Fruit fly (Drosophila melanogaster) whole organism, embryonic: ENCODE results near the gene CG43880.

Experiments used
- Awh ChIP-seq: fragments of 200-800 bp; sonication (Bioruptor generic); IDR thresholded peaks from 2 replicates; pipeline ENCODE4, ENCODE4 v1.3.6; 2022; ENCODE audit warnings: missing biosample characterization, missing genetic modification characterization
- BEAF-32 ChIP-seq: fragments of 200-800 bp; sonication (Bioruptor generic); optimal IDR thresholded peaks from 3 replicates; lab custom pipeline; 2017; ENCODE audit warnings: missing biosample characterization, missing genetic modification characterization, mild to moderate bottlenecking, moderate library complexity, missing genetic modification reagents
- CG10274 ChIP-seq: fragments of 200-800 bp; sonication (Bioruptor generic); optimal IDR thresholded peaks from 3 replicates; lab custom pipeline; 2017; ENCODE audit warnings: missing biosample characterization, mild to moderate bottlenecking, missing genetic modification characterization
- CG10366 ChIP-seq: fragments of 200-800 bp; sonication (Bioruptor generic); IDR thresholded peaks from 2 replicates; pipeline ENCODE4 v1.3.6; 2022; ENCODE audit warnings: missing biosample characterization, missing genetic modification characterization
- CG11247 ChIP-seq: fragments of 200-800 bp; sonication (Bioruptor generic); IDR thresholded peaks from 2 replicates; pipeline ENCODE4 v1.3.6; 2022; ENCODE audit warnings: missing biosample characterization, missing genetic modification characterization
- CG12744 ChIP-seq: fragments of 200-800 bp; sonication (Bioruptor generic); optimal IDR thresholded peaks from 2 replicates; lab custom pipeline; 2016; ENCODE audit warnings: missing biosample characterization, missing genetic modification characterization
- CG1529 ChIP-seq: fragments of 200-800 bp; sonication (Bioruptor generic); optimal IDR thresholded peaks from 3 replicates; lab custom pipeline; 2018; ENCODE audit warnings: missing biosample characterization, missing genetic modification characterization
- CG2116 ChIP-seq: fragments of 200-800 bp; sonication (Bioruptor generic); optimal IDR thresholded peaks from 3 replicates; lab custom pipeline; 2018; ENCODE audit warnings: missing biosample characterization, mild to moderate bottlenecking, missing genetic modification characterization
- CG2712 ChIP-seq: fragments of 200-800 bp; optimal IDR thresholded peaks from 3 replicates; lab custom pipeline; 2019; ENCODE audit warnings: missing biosample characterization, mild to moderate bottlenecking, missing genetic modification characterization, moderate library complexity
- CG33213 ChIP-seq: fragments of 200-800 bp; sonication (Bioruptor generic); optimal IDR thresholded peaks from 3 replicates; lab custom pipeline; 2016; ENCODE audit warnings: missing biosample characterization, missing genetic modification characterization
- CG3838 ChIP-seq: fragments of 200-800 bp; sonication (Bioruptor generic); optimal IDR thresholded peaks from 3 replicates; lab custom pipeline; 2016; ENCODE audit warnings: missing biosample characterization, missing genetic modification characterization
- CG42726 ChIP-seq: fragments of 200-800 bp; sonication (Bioruptor generic); IDR thresholded peaks from 2 replicates; pipeline ENCODE4 v1.3.6; 2022; ENCODE audit warnings: missing biosample characterization, missing genetic modification characterization; ENCODE audit not compliant: partially characterized antibody
- CG4360 ChIP-seq: fragments of 200-800 bp; sonication (Bioruptor generic); IDR thresholded peaks from 2 replicates; pipeline ENCODE4 v1.3.6; 2022; ENCODE audit warnings: missing biosample characterization, missing genetic modification characterization
- CG7786 ChIP-seq: fragments of 200-800 bp; sonication (Bioruptor generic); optimal IDR thresholded peaks from 2 replicates; lab custom pipeline; 2016; ENCODE audit warnings: missing biosample characterization, missing genetic modification characterization
- CG7839 ChIP-seq: fragments of 200-800 bp; sonication (Bioruptor generic); optimal IDR thresholded peaks from 3 replicates; lab custom pipeline; 2018; ENCODE audit warnings: missing biosample characterization, mild to moderate bottlenecking, missing genetic modification characterization, moderate library complexity
- CG7963 ChIP-seq: fragments of 200-800 bp; sonication (Bioruptor generic); IDR thresholded peaks from 3 replicates; pipeline ENCODE4 v1.3.6; 2022; ENCODE audit warnings: missing biosample characterization, missing genetic modification characterization; ENCODE audit not compliant: partially characterized antibody
- CG7987 ChIP-seq: fragments of 200-800 bp; sonication (Bioruptor generic); optimal IDR thresholded peaks from 2 replicates; lab custom pipeline; 2018; ENCODE audit warnings: missing biosample characterization, mild to moderate bottlenecking, missing genetic modification characterization, moderate library complexity
- CG8478 ChIP-seq: fragments of >200 bp; optimal IDR thresholded peaks from 2 replicates; lab custom pipeline; 2018
- CTCF ChIP-seq: fragments of 200-800 bp; sonication (Bioruptor generic); optimal IDR thresholded peaks from 2 replicates; lab custom pipeline; 2017; ENCODE audit warnings: missing biosample characterization, mild to moderate bottlenecking, missing genetic modification characterization, moderate library complexity
- D ChIP-seq, 2 experiments: fragments of 200-800 bp in 1 of 2; fragments of >200 bp in 1 of 2; sonication (Bioruptor generic) in 1 of 2; optimal IDR thresholded peaks; 2 replicates in 1 of 2; 3 replicates in 1 of 2; lab custom pipeline; 2017; ENCODE audit warnings: mild to moderate bottlenecking in 1 of 2, missing biosample characterization in 1 of 2, missing genetic modification characterization in 1 of 2, missing genetic modification reagents in 1 of 2
- Dfd ChIP-seq, 2 experiments: fragments of >200 bp; optimal IDR thresholded peaks; 2 replicates each; lab custom pipeline; 2017; ENCODE audit warnings: missing biosample characterization in 2 of 2, missing genetic modification characterization in 2 of 2
- Doc2 ChIP-seq: fragments of 200-800 bp; sonication (Bioruptor generic); IDR thresholded peaks from 2 replicates; pipeline ENCODE4 v1.3.6; 2022; ENCODE audit warnings: missing biosample characterization, missing genetic modification characterization
- Gsc ChIP-seq: fragments of 200-800 bp; sonication (Bioruptor generic); IDR thresholded peaks from 2 replicates; pipeline ENCODE4 v1.3.6; 2022; ENCODE audit warnings: missing biosample characterization, missing genetic modification characterization
- HLH3B ChIP-seq: fragments of 200-800 bp; sonication (Bioruptor generic); IDR thresholded peaks from 2 replicates; pipeline ENCODE4 v1.3.6; 2022; ENCODE audit warnings: missing biosample characterization, missing genetic modification characterization
- Hey ChIP-seq: fragments of 200-800 bp; sonication (Bioruptor generic); optimal IDR thresholded peaks from 3 replicates; lab custom pipeline; 2018; ENCODE audit warnings: missing biosample characterization, mild to moderate bottlenecking, missing genetic modification characterization
- Hr39 ChIP-seq: fragments of >200 bp; optimal IDR thresholded peaks from 2 replicates; lab custom pipeline; 2017
- Hsf ChIP-seq: fragments of 200-800 bp; sonication (Bioruptor generic); optimal IDR thresholded peaks from 3 replicates; lab custom pipeline; 2016; ENCODE audit warnings: missing biosample characterization, missing genetic modification characterization
- Lhr ChIP-seq: fragments of 200-800 bp; sonication (Bioruptor generic); optimal IDR thresholded peaks from 3 replicates; lab custom pipeline; 2017; ENCODE audit warnings: mild to moderate bottlenecking, missing biosample characterization, missing genetic modification reagents, missing genetic modification characterization
- Mad ChIP-seq: fragments of 200-800 bp; sonication (Bioruptor generic); optimal IDR thresholded peaks from 2 replicates; lab custom pipeline; 2016; ENCODE audit warnings: missing biosample characterization, missing genetic modification characterization
- Side ChIP-seq: fragments of 200-800 bp; sonication (Bioruptor generic); optimal IDR thresholded peaks from 2 replicates; lab custom pipeline; 2016; ENCODE audit warnings: missing biosample characterization, missing genetic modification characterization
- Tbp ChIP-seq: fragments of >200 bp; optimal IDR thresholded peaks from 2 replicates; lab custom pipeline; 2018; ENCODE audit warnings: missing biosample characterization, missing genetic modification characterization
- Xrp1 ChIP-seq: fragments of 200-800 bp; sonication (Bioruptor generic); IDR thresholded peaks from 2 replicates; pipeline ENCODE4 v1.3.6; 2022; ENCODE audit warnings: missing biosample characterization, missing genetic modification characterization
- abd-A ChIP-seq: fragments of 200-800 bp; sonication (Bioruptor generic); optimal IDR thresholded peaks from 3 replicates; lab custom pipeline; 2019; ENCODE audit warnings: missing biosample characterization, mild to moderate bottlenecking, missing genetic modification characterization, moderate library complexity
- crp ChIP-seq, 2 experiments: fragments of 200-800 bp; sonication (Bioruptor generic); optimal IDR thresholded peaks; 2 replicates in 1 of 2; 3 replicates in 1 of 2; lab custom pipeline; 2017; ENCODE audit warnings: missing biosample characterization in 2 of 2, missing genetic modification characterization in 2 of 2, mild to moderate bottlenecking in 1 of 2, moderate library complexity in 1 of 2
- danr ChIP-seq: fragments of 200-800 bp; sonication (Bioruptor generic); IDR thresholded peaks from 2 replicates; pipeline ENCODE4 v1.3.6; 2022; ENCODE audit warnings: missing biosample characterization, missing genetic modification characterization
- fru ChIP-seq: fragments of >200 bp; optimal IDR thresholded peaks from 2 replicates; lab custom pipeline; 2017
- gem ChIP-seq: fragments of 200-800 bp; sonication (Bioruptor generic); optimal IDR thresholded peaks from 2 replicates; lab custom pipeline; 2019; ENCODE audit warnings: missing biosample characterization, mild to moderate bottlenecking, missing genetic modification characterization, moderate library complexity
- grau ChIP-seq: fragments of 200-800 bp; optimal IDR thresholded peaks from 3 replicates; lab custom pipeline; 2019; ENCODE audit warnings: missing biosample characterization, mild to moderate bottlenecking, missing genetic modification characterization, moderate library complexity
- gsb-n ChIP-seq: fragments of 200-800 bp; sonication (Bioruptor generic); optimal IDR thresholded peaks from 3 replicates; lab custom pipeline; 2018; ENCODE audit warnings: missing biosample characterization, mild to moderate bottlenecking, missing genetic modification characterization
- knrl ChIP-seq: fragments of 200-800 bp; sonication (Bioruptor generic); IDR thresholded peaks from 3 replicates; pipeline ENCODE4 v1.3.6; 2022; ENCODE audit warnings: missing biosample characterization, missing genetic modification characterization; ENCODE audit not compliant: partially characterized antibody
- lola ChIP-seq, 3 experiments: fragments of >200 bp in 2 of 3; fragments of 200-800 bp in 1 of 3; sonication (Bioruptor generic) in 1 of 3; optimal IDR thresholded peaks; 2 replicates each; lab custom pipeline; 2017 to 2019; ENCODE audit warnings: missing biosample characterization in 3 of 3, missing genetic modification characterization in 3 of 3, mild to moderate bottlenecking in 1 of 3, moderate library complexity in 1 of 3
- luna ChIP-seq: fragments of 200-800 bp; sonication (Bioruptor generic); optimal IDR thresholded peaks from 2 replicates; lab custom pipeline; 2016; ENCODE audit warnings: missing biosample characterization, missing genetic modification characterization
- pan ChIP-seq, 4 experiments: fragments of >200 bp in 3 of 4; fragments of 200-800 bp in 1 of 4; sonication (Bioruptor generic) in 1 of 4; optimal IDR thresholded peaks in 3 of 4; IDR thresholded peaks in 1 of 4; 2 replicates each; pipeline versions ENCODE4 v1.3.6 to Lab custom; 2017 to 2022; ENCODE audit warnings: missing biosample characterization in 2 of 4, missing genetic modification characterization in 2 of 4, mixed read lengths in 1 of 4
- pb ChIP-seq: fragments of 200-800 bp; sonication (Bioruptor generic); optimal IDR thresholded peaks from 3 replicates; lab custom pipeline; 2016; ENCODE audit warnings: missing biosample characterization, missing genetic modification characterization
- pros ChIP-seq: fragments of 200-800 bp; sonication (Bioruptor generic); optimal IDR thresholded peaks from 3 replicates; lab custom pipeline; 2019; ENCODE audit warnings: missing biosample characterization, mild to moderate bottlenecking, missing genetic modification characterization, moderate library complexity
- ro ChIP-seq: fragments of 200-800 bp; sonication (Bioruptor generic); IDR thresholded peaks from 2 replicates; pipeline ENCODE4 v1.3.6; 2022; ENCODE audit warnings: missing biosample characterization, missing genetic modification characterization
- sc ChIP-seq, 3 experiments: fragments of >200 bp in 2 of 3; fragments of 200-800 bp in 1 of 3; sonication (Bioruptor generic) in 1 of 3; optimal IDR thresholded peaks; 2 replicates in 2 of 3; 3 replicates in 1 of 3; lab custom pipeline; 2017; ENCODE audit warnings: mild to moderate bottlenecking in 1 of 3, missing biosample characterization in 1 of 3, missing genetic modification characterization in 1 of 3, missing genetic modification reagents in 1 of 3
- shn ChIP-seq: fragments of 200-800 bp; sonication (Bioruptor generic); optimal IDR thresholded peaks from 3 replicates; lab custom pipeline; 2016; ENCODE audit warnings: missing biosample characterization, missing genetic modification characterization
- sr ChIP-seq: fragments of 200-800 bp; sonication (Bioruptor generic); IDR thresholded peaks from 3 replicates; pipeline ENCODE4 v1.3.6; 2022; ENCODE audit warnings: missing biosample characterization, missing genetic modification characterization
- tgo ChIP-seq: fragments of 200-800 bp; sonication (Bioruptor generic); IDR thresholded peaks from 3 replicates; pipeline ENCODE4 v1.3.6; 2022; ENCODE audit warnings: missing biosample characterization, missing genetic modification characterization
- tio ChIP-seq: fragments of 200-800 bp; sonication (Bioruptor generic); optimal IDR thresholded peaks from 2 replicates; lab custom pipeline; 2017; ENCODE audit warnings: missing biosample characterization, missing genetic modification characterization, inconsistent platforms
- vfl ChIP-seq: fragments of 200-800 bp; sonication (Bioruptor generic); optimal IDR thresholded peaks from 2 replicates; lab custom pipeline; 2016; ENCODE audit warnings: missing biosample characterization, missing genetic modification characterization

The CG43880 gene

DNA sequence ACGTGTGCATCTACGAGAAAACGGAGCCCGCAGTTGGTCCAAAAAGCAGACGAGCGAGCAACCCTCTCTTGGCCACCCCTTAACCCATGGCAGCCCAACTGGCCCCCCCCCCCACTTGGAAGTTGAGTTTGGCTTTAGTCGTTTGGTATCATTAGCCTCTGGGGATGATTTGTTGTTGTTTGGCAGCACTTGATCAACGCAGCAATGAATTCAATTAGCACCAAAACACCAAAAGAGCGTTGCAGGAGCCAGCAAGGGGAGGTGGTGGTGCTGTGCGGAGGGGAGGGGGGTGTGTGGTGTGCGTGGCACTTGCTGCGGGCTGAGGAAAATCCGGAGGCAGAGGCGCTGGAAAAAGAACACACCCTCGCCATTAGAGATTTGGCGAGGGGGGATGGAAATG, 8.8 kb upstream of the CG43880 start (continued):
- no peak for TF ChIP-seq shn (GFP tag; lab: Kevin White, UChicago)
- no peak for TF ChIP-seq CG42726 (GFP tag; lab: Robert Waterston, UW)
- TF ChIP-seq grau (tag; lab: Kevin White, UChicago), result no peak
- TF ChIP-seq tio (GFP tag; lab: Kevin White, UChicago), result no peak
- TF ChIP-seq pb (GFP tag; lab: Kevin White, UChicago), result no peak
- TF ChIP-seq knrl (GFP tag; lab: Robert Waterston, UW), result no peak
- TF ChIP-seq lola (GFP tag; optimal IDR thresholded peaks at IDR 0.05; lab: Kevin White, UChicago), result no peak
- TF ChIP-seq Dfd (GFP tag; optimal IDR thresholded peaks at IDR 0.05; lab: Kevin White, UChicago), result no peak
- no peak for TF ChIP-seq Hsf
- TF ChIP-seq CG8478, result no peak
- no peak for TF ChIP-seq Side
- no peak for TF ChIP-seq CG7839
- TF ChIP-seq fru (lab: Kevin White, UChicago), result no peak
- peak; percentile 87 for TF ChIP-seq pros (GFP tag; lab: Kevin White, UChicago)
- no peak for TF ChIP-seq Mad (GFP tag; lab: Kevin White, UChicago)
- peak; percentile 10 for TF ChIP-seq Hr39 (lab: Kevin White, UChicago)
- TF ChIP-seq Tbp, result no peak
- no peak for TF ChIP-seq CG7987
- no peak for TF ChIP-seq crp (GFP tag; optimal IDR thresholded peaks at IDR 0.05; lab: Kevin White, UChicago)
- TF ChIP-seq CG2712 (tag; lab: Kevin White, UChicago), result no peak
- TF ChIP-seq tgo (GFP tag; lab: Robert Waterston, UW), result no peak
- TF ChIP-seq CG12744 (GFP tag; lab: Kevin White, UChicago), result no peak
- no peak for TF ChIP-seq danr (GFP tag; lab: Robert Waterston, UW)
- no peak for TF ChIP-seq Doc2
- no peak for TF ChIP-seq luna (GFP tag; lab: Kevin White, UChicago)
- TF ChIP-seq CG11247 (GFP tag; lab: Robert Waterston, UW), result 0 out of 2 replicates have a peak, but pooled peaks have one; percentile 9
- no peak for TF ChIP-seq CTCF (GFP tag; lab: Kevin White, UChicago)
- TF ChIP-seq gem (tag; lab: Kevin White, UChicago), result no peak
- no peak for TF ChIP-seq CG3838 (GFP tag; lab: Kevin White, UChicago)
- TF ChIP-seq CG10274 (GFP tag; lab: Kevin White, UChicago), result no peak
- TF ChIP-seq CG7786 (GFP tag; lab: Kevin White, UChicago), result no peak
- TF ChIP-seq CG10366 (GFP tag; lab: Robert Waterston, UW), result no peak
- no peak for TF ChIP-seq sc (optimal IDR thresholded peaks at IDR 0.05; lab: Kevin White, UChicago)
- no peak for TF ChIP-seq sc (GFP tag; optimal IDR thresholded peaks at IDR 0.05; lab: Kevin White, UChicago)
- no peak for TF ChIP-seq Lhr (GFP tag; lab: Kevin White, UChicago)
- no peak for TF ChIP-seq CG7963 (GFP tag; lab: Robert Waterston, UW)
- no peak for TF ChIP-seq BEAF-32 (GFP tag; lab: Kevin White, UChicago)
- no peak for TF ChIP-seq sr (GFP tag; lab: Robert Waterston, UW)
- TF ChIP-seq Gsc, result no peak
- TF ChIP-seq D (optimal IDR thresholded peaks at IDR 0.05; lab: Kevin White, UChicago), result no peak
- TF ChIP-seq D (GFP tag; optimal IDR thresholded peaks at IDR 0.05; lab: Kevin White, UChicago), result no peak
- no peak for TF ChIP-seq HLH3B (GFP tag; lab: Robert Waterston, UW)
- TF ChIP-seq CG4360, result peak; percentile 34; the same call in 1 of the 2 replicates
- TF ChIP-seq pan (optimal IDR thresholded peaks at IDR 0.05; lab: Kevin White, UChicago), result no peak
- no peak for TF ChIP-seq pan (GFP tag; optimal IDR thresholded peaks at IDR 0.05 in 1 of 2, IDR thresholded peaks at IDR 0.05 in 1 of 2)
- no peak for TF ChIP-seq CG2116 (GFP tag; lab: Kevin White, UChicago)
- TF ChIP-seq Hey (tag; lab: Kevin White, UChicago), result no peak
- TF ChIP-seq ro (GFP tag; lab: Robert Waterston, UW), result no peak
- 0 out of 2 replicates have a peak, but pooled peaks have one; percentile 31 for TF ChIP-seq Awh (GFP tag; lab: Robert Waterston, UW)
- TF ChIP-seq abd-A (tag; lab: Kevin White, UChicago), result peak; percentile 81
- TF ChIP-seq Xrp1 (GFP tag; lab: Robert Waterston, UW), result no peak
- TF ChIP-seq gsb-n (tag; lab: Kevin White, UChicago), result peak; percentile 7
- TF ChIP-seq CG33213 (GFP tag; lab: Kevin White, UChicago), result no peak
- TF ChIP-seq vfl (GFP tag; lab: Kevin White, UChicago), result no peak
- TF ChIP-seq CG1529 (GFP tag; lab: Kevin White, UChicago), result no peak
